Fruit fly (Drosophila melanogaster) whole organism, embryonic: ENCODE data around the gene CG9395.

ENCODE experiments used
- Atf6 ChIP-seq: fragments of 200-800 bp; sonication (Bioruptor generic); IDR thresholded peaks from 2 replicates; pipeline ENCODE4 v1.3.6; 2022; ENCODE audit warnings: missing biosample characterization, missing genetic modification characterization
- CG10366 ChIP-seq: fragments of 200-800 bp; sonication (Bioruptor generic); IDR thresholded peaks from 2 replicates; pipeline ENCODE4 v1.3.6; 2022; ENCODE audit warnings: missing biosample characterization, missing genetic modification characterization
- CG10959 ChIP-seq: fragments of 200-800 bp; sonication (Bioruptor generic); IDR thresholded peaks from 2 replicates; pipeline ENCODE4 v1.3.6; 2022; ENCODE audit warnings: missing biosample characterization, missing genetic modification characterization
- CG12236 ChIP-seq: fragments of 200-800 bp; sonication (Bioruptor generic); optimal IDR thresholded peaks from 2 replicates; lab custom pipeline; 2016; ENCODE audit warnings: missing biosample characterization, missing genetic modification characterization
- CG13775 ChIP-seq: fragments of 200-800 bp; sonication (Bioruptor generic); optimal IDR thresholded peaks from 3 replicates; lab custom pipeline; 2017; ENCODE audit warnings: missing biosample characterization, mild to moderate bottlenecking, missing genetic modification characterization
- CG14014 ChIP-seq: fragments of 200-800 bp; sonication (Bioruptor generic); IDR thresholded peaks from 2 replicates; pipeline ENCODE4 v1.3.6; 2022; ENCODE audit warnings: missing biosample characterization, missing genetic modification characterization
- CG16815 ChIP-seq: fragments of 200-800 bp; sonication (Bioruptor generic); optimal IDR thresholded peaks from 3 replicates; lab custom pipeline; 2017; ENCODE audit warnings: missing biosample characterization, mild to moderate bottlenecking, missing genetic modification characterization
- CG17186 ChIP-seq: fragments of 200-800 bp; sonication (Bioruptor generic); optimal IDR thresholded peaks from 3 replicates; lab custom pipeline; 2017; ENCODE audit warnings: missing biosample characterization, missing genetic modification reagents, missing genetic modification characterization
- CG17802 ChIP-seq: fragments of 200-800 bp; sonication (Bioruptor generic); optimal IDR thresholded peaks from 2 replicates; lab custom pipeline; 2018; ENCODE audit warnings: missing biosample characterization, mild to moderate bottlenecking, missing genetic modification characterization, moderate library complexity
- CG32767 ChIP-seq: fragments of 200-800 bp; sonication (Bioruptor generic); IDR thresholded peaks from 2 replicates; pipeline ENCODE4 v1.3.6; 2022; ENCODE audit warnings: missing biosample characterization, missing genetic modification characterization
- CG33213 ChIP-seq: fragments of 200-800 bp; sonication (Bioruptor generic); optimal IDR thresholded peaks from 3 replicates; lab custom pipeline; 2016; ENCODE audit warnings: missing biosample characterization, missing genetic modification characterization
- CG34376 ChIP-seq: fragments of 200-800 bp; sonication (Bioruptor generic); optimal IDR thresholded peaks from 2 replicates; lab custom pipeline; 2018; ENCODE audit warnings: missing biosample characterization, mild to moderate bottlenecking, missing genetic modification characterization
- CG3838 ChIP-seq: fragments of 200-800 bp; sonication (Bioruptor generic); optimal IDR thresholded peaks from 3 replicates; lab custom pipeline; 2016; ENCODE audit warnings: missing biosample characterization, missing genetic modification characterization
- CG4282 ChIP-seq: fragments of 200-800 bp; sonication (Bioruptor generic); optimal IDR thresholded peaks from 2 replicates; lab custom pipeline; 2016; ENCODE audit warnings: missing biosample characterization, missing genetic modification characterization
- CG4617 ChIP-seq: fragments of 200-800 bp; sonication (Bioruptor generic); optimal IDR thresholded peaks from 3 replicates; lab custom pipeline; 2016; ENCODE audit warnings: missing biosample characterization, missing genetic modification characterization, borderline replicate concordance
- CG6272 ChIP-seq: fragments of 200-800 bp; sonication (Bioruptor generic); IDR thresholded peaks from 2 replicates; pipeline ENCODE4 v1.3.6; 2022; ENCODE audit warnings: missing biosample characterization, missing genetic modification characterization
- CG9437 ChIP-seq: fragments of 200-800 bp; sonication (Bioruptor generic); optimal IDR thresholded peaks from 2 replicates; lab custom pipeline; 2018; ENCODE audit warnings: missing biosample characterization, mild to moderate bottlenecking, missing genetic modification characterization
- CG9797 ChIP-seq: fragments of 200-800 bp; sonication (Bioruptor generic); optimal IDR thresholded peaks from 3 replicates; lab custom pipeline; 2018; ENCODE audit warnings: missing biosample characterization, mild to moderate bottlenecking, missing genetic modification characterization
- CG9817 ChIP-seq: fragments of 200-800 bp; sonication (Bioruptor generic); optimal IDR thresholded peaks from 2 replicates; lab custom pipeline; 2018; ENCODE audit warnings: missing biosample characterization, mild to moderate bottlenecking, missing genetic modification characterization, moderate library complexity
- Dad ChIP-seq: fragments of 200-800 bp; sonication (Bioruptor generic); optimal IDR thresholded peaks from 3 replicates; lab custom pipeline; 2016; ENCODE audit warnings: missing biosample characterization, missing genetic modification characterization
- Dip3 ChIP-seq: fragments of 200-800 bp; sonication (Bioruptor generic); optimal IDR thresholded peaks from 3 replicates; lab custom pipeline; 2016; ENCODE audit warnings: missing biosample characterization, missing genetic modification characterization
- Dp ChIP-seq: fragments of 200-800 bp; sonication (Bioruptor generic); optimal IDR thresholded peaks from 2 replicates; lab custom pipeline; 2018; ENCODE audit warnings: missing biosample characterization, mild to moderate bottlenecking, missing genetic modification characterization, moderate library complexity
- Dref ChIP-seq: fragments of 200-800 bp; sonication (Bioruptor generic); IDR thresholded peaks from 2 replicates; pipeline ENCODE4 v1.3.6; 2022; ENCODE audit warnings: missing biosample characterization, missing genetic modification characterization
- Gsc ChIP-seq: fragments of 200-800 bp; sonication (Bioruptor generic); IDR thresholded peaks from 2 replicates; pipeline ENCODE4 v1.3.6; 2022; ENCODE audit warnings: missing biosample characterization, missing genetic modification characterization
- Gug ChIP-seq: fragments of 200-800 bp; sonication (Bioruptor generic); IDR thresholded peaks from 4 replicates; pipeline ENCODE4 v1.3.6; 2022; ENCODE audit warnings: missing biosample characterization, missing genetic modification characterization
- HHEX ChIP-seq: fragments of 200-800 bp; sonication (Bioruptor generic); optimal IDR thresholded peaks from 3 replicates; lab custom pipeline; 2017; ENCODE audit warnings: missing biosample characterization, mild to moderate bottlenecking, missing genetic modification characterization, missing genetic modification reagents
- Lhr ChIP-seq: fragments of 200-800 bp; sonication (Bioruptor generic); optimal IDR thresholded peaks from 3 replicates; lab custom pipeline; 2017; ENCODE audit warnings: mild to moderate bottlenecking, missing biosample characterization, missing genetic modification reagents, missing genetic modification characterization
- Med ChIP-seq: fragments of 200-800 bp; sonication (Bioruptor generic); peaks from one replicate; lab custom pipeline; 2016; ENCODE audit warnings: missing biosample characterization, missing genetic modification characterization, mild to moderate bottlenecking, inconsistent platforms, moderate library complexity
- Myb ChIP-seq: fragments of 200-800 bp; sonication (Bioruptor generic); optimal IDR thresholded peaks from 2 replicates; lab custom pipeline; 2016; ENCODE audit warnings: missing biosample characterization, missing genetic modification characterization
- NFAT ChIP-seq: fragments of 200-800 bp; sonication (Bioruptor generic); IDR thresholded peaks from 2 replicates; pipeline ENCODE4 v1.3.6; 2022; ENCODE audit warnings: missing biosample characterization, missing genetic modification characterization
- Sin3A ChIP-seq: fragments of >200 bp; optimal IDR thresholded peaks from 2 replicates; lab custom pipeline; 2018
- Sox102F ChIP-seq: fragments of 200-800 bp; sonication (Bioruptor generic); optimal IDR thresholded peaks from 2 replicates; lab custom pipeline; 2018; ENCODE audit warnings: missing biosample characterization, mild to moderate bottlenecking, missing genetic modification characterization, moderate library complexity
- Stat92E ChIP-seq, 3 experiments: fragments of >200 bp in 2 of 3; fragments of 200-800 bp in 1 of 3; sonication (Bioruptor generic) in 1 of 3; optimal IDR thresholded peaks; 2 replicates each; lab custom pipeline; 2017 to 2019; ENCODE audit warnings: missing biosample characterization in 3 of 3, missing genetic modification characterization in 3 of 3, mild to moderate bottlenecking in 1 of 3, moderate library complexity in 1 of 3
- bigmax ChIP-seq: fragments of 200-800 bp; sonication (Bioruptor generic); optimal IDR thresholded peaks from 2 replicates; lab custom pipeline; 2018; ENCODE audit warnings: missing biosample characterization, mild to moderate bottlenecking, missing genetic modification characterization
- br ChIP-seq: fragments of >200 bp; optimal IDR thresholded peaks from 2 replicates; lab custom pipeline; 2017
- chm ChIP-seq: fragments of 200-800 bp; sonication (Bioruptor generic); IDR thresholded peaks from 2 replicates; pipeline ENCODE4 v1.3.6; 2022; ENCODE audit warnings: missing biosample characterization, missing genetic modification characterization
- eve ChIP-seq, 2 experiments: fragments of >200 bp; optimal IDR thresholded peaks; 2 replicates each; lab custom pipeline; 2017; ENCODE audit warnings: missing biosample characterization in 2 of 2, missing genetic modification characterization in 2 of 2
- fd64A ChIP-seq: fragments of 200-800 bp; sonication (Bioruptor generic); optimal IDR thresholded peaks from 3 replicates; lab custom pipeline; 2018; ENCODE audit warnings: missing biosample characterization, mild to moderate bottlenecking, missing genetic modification characterization
- grn ChIP-seq: fragments of 200-800 bp; sonication (Bioruptor generic); optimal IDR thresholded peaks from 3 replicates; lab custom pipeline; 2017; ENCODE audit warnings: missing biosample characterization, missing genetic modification characterization
- her ChIP-seq: fragments of 200-800 bp; sonication (Bioruptor generic); optimal IDR thresholded peaks from 2 replicates; lab custom pipeline; 2016; ENCODE audit warnings: missing biosample characterization, missing genetic modification characterization
- inv ChIP-seq: fragments of 200-800 bp; sonication (Bioruptor generic); IDR thresholded peaks from 2 replicates; pipeline ENCODE4 v1.3.6; 2022; ENCODE audit warnings: missing biosample characterization, missing genetic modification characterization; ENCODE audit not compliant: partially characterized antibody
- kah ChIP-seq: fragments of 200-800 bp; sonication (Bioruptor generic); optimal IDR thresholded peaks from 2 replicates; lab custom pipeline; 2018; ENCODE audit warnings: missing biosample characterization, mild to moderate bottlenecking, missing genetic modification characterization
- nerfin-1 ChIP-seq: fragments of 200-800 bp; sonication (Bioruptor generic); optimal IDR thresholded peaks from 3 replicates; lab custom pipeline; 2019; ENCODE audit warnings: missing biosample characterization, mild to moderate bottlenecking, missing genetic modification characterization, moderate library complexity
- p53 ChIP-seq: fragments of 200-800 bp; sonication (Bioruptor generic); optimal IDR thresholded peaks from 2 replicates; lab custom pipeline; 2016; ENCODE audit warnings: missing biosample characterization, missing genetic modification characterization
- pb ChIP-seq: fragments of 200-800 bp; sonication (Bioruptor generic); optimal IDR thresholded peaks from 3 replicates; lab custom pipeline; 2016; ENCODE audit warnings: missing biosample characterization, missing genetic modification characterization
- shn ChIP-seq: fragments of 200-800 bp; sonication (Bioruptor generic); optimal IDR thresholded peaks from 3 replicates; lab custom pipeline; 2016; ENCODE audit warnings: missing biosample characterization, missing genetic modification characterization
- sisA ChIP-seq: fragments of 200-800 bp; sonication (Bioruptor generic); IDR thresholded peaks from 2 replicates; pipeline ENCODE4 v1.3.6; 2022; ENCODE audit warnings: missing biosample characterization, missing genetic modification characterization
- tap ChIP-seq: fragments of 200-800 bp; optimal IDR thresholded peaks from 3 replicates; lab custom pipeline; 2019; ENCODE audit warnings: missing biosample characterization, mild to moderate bottlenecking, missing genetic modification characterization, moderate library complexity
- toy ChIP-seq: fragments of 200-800 bp; sonication (Bioruptor generic); IDR thresholded peaks from 2 replicates; pipeline ENCODE4 v1.3.6; 2022; ENCODE audit warnings: missing biosample characterization, missing genetic modification characterization
- tup ChIP-seq: fragments of 200-800 bp; sonication (Bioruptor generic); optimal IDR thresholded peaks from 2 replicates; lab custom pipeline; 2016; ENCODE audit warnings: missing biosample characterization, mild to moderate bottlenecking, missing genetic modification characterization, moderate library complexity
- twi ChIP-seq: fragments of 200-800 bp; optimal IDR thresholded peaks from 2 replicates; lab custom pipeline; 2019; ENCODE audit warnings: missing biosample characterization, mild to moderate bottlenecking, missing genetic modification characterization, moderate library complexity
- zfh1 ChIP-seq: fragments of 200-800 bp; sonication (Bioruptor generic); IDR thresholded peaks from 3 replicates; pipeline ENCODE4 v1.3.6; 2022; ENCODE audit warnings: missing biosample characterization, missing genetic modification characterization

The CG9395 gene

dm6 chr2L:13378488-13378964, 23.7 kb upstream of the CG9395 start, which contains the start of the genes CG9302 and beta'COP (continued):
- peak; percentile 49 for TF ChIP-seq nerfin-1 (tag; lab: Kevin White, UChicago)
- TF ChIP-seq CG12236 (GFP tag; lab: Kevin White, UChicago), result no peak
- peak; percentile 7 for TF ChIP-seq kah (GFP tag; lab: Kevin White, UChicago)
- TF ChIP-seq CG17186 (GFP tag; lab: Kevin White, UChicago), result peak; percentile 9
- peak; percentile 65 for TF ChIP-seq twi (tag; lab: Kevin White, UChicago)
- TF ChIP-seq Lhr, result peak; percentile 14
- peak; percentile 60 for TF ChIP-seq CG9437 (GFP tag; lab: Kevin White, UChicago)
- no peak for TF ChIP-seq Sox102F (GFP tag; lab: Kevin White, UChicago)
- no peak for TF ChIP-seq Myb
- TF ChIP-seq chm, result no peak
- no peak for TF ChIP-seq CG4282
- TF ChIP-seq br (lab: Kevin White, UChicago), result no peak
- peak in 1 of 3 experiments; percentile 58 for TF ChIP-seq Stat92E (GFP tag; optimal IDR thresholded peaks at IDR 0.05; lab: Kevin White, UChicago)
- peak; percentile 16 for TF ChIP-seq CG17802 (tag; lab: Kevin White, UChicago)
- no peak for TF ChIP-seq fd64A (GFP tag; lab: Kevin White, UChicago)
- TF ChIP-seq Atf6, result no peak
- peak; percentile 65 for TF ChIP-seq CG16815 (GFP tag; lab: Kevin White, UChicago)
- TF ChIP-seq CG3838 (GFP tag; lab: Kevin White, UChicago), result no peak
- no peak for TF ChIP-seq toy (GFP tag; lab: Robert Waterston, UW)
- TF ChIP-seq CG34376 (GFP tag; lab: Kevin White, UChicago), result no peak
- TF ChIP-seq grn (GFP tag; lab: Kevin White, UChicago), result no peak
- peak; percentile 9 for TF ChIP-seq shn
- no peak for TF ChIP-seq tap
- TF ChIP-seq p53 (GFP tag; lab: Kevin White, UChicago), result peak; percentile 1
- peak; percentile 5 for TF ChIP-seq Dp
- TF ChIP-seq sisA (GFP tag; lab: Robert Waterston, UW), result peak; percentile 58
- no peak for TF ChIP-seq CG10959 (GFP tag; lab: Robert Waterston, UW)
- TF ChIP-seq NFAT (GFP tag; lab: Robert Waterston, UW), result no peak
- peak; percentile 75 for TF ChIP-seq CG9817 (tag; lab: Kevin White, UChicago)
- peak; percentile 83 for TF ChIP-seq Sin3A
- peak; percentile 58; the same call in 1 of the 2 replicates for TF ChIP-seq CG6272
- TF ChIP-seq Dref (GFP tag; lab: Robert Waterston, UW), result peak; percentile 68
- TF ChIP-seq CG33213 (GFP tag; lab: Kevin White, UChicago), result peak; percentile 14
- peak; percentile 41; the same call in 1 of the 2 replicates for TF ChIP-seq CG10366 (GFP tag; lab: Robert Waterston, UW)
- peak; percentile 31 for TF ChIP-seq bigmax (GFP tag; lab: Kevin White, UChicago)
- no peak for TF ChIP-seq eve (GFP tag; optimal IDR thresholded peaks at IDR 0.05; lab: Kevin White, UChicago)
- TF ChIP-seq her (GFP tag; lab: Kevin White, UChicago), result no peak
- no peak for TF ChIP-seq pb (GFP tag; lab: Kevin White, UChicago)
- TF ChIP-seq inv (GFP tag; lab: Robert Waterston, UW), result peak; percentile 68
- peak; percentile 32 for TF ChIP-seq CG9797 (GFP tag; lab: Kevin White, UChicago)
- peak; percentile 14 for TF ChIP-seq Dad (GFP tag; lab: Kevin White, UChicago)
- peak; percentile 83 for TF ChIP-seq CG13775
- TF ChIP-seq Gsc (GFP tag; lab: Robert Waterston, UW), result no peak
- TF ChIP-seq CG4617, result peak; percentile 50
- TF ChIP-seq HHEX, result peak; percentile 54
- TF ChIP-seq CG14014, result no peak; the same call in 1 of the 2 replicates
- TF ChIP-seq Dip3 (GFP tag; lab: Kevin White, UChicago), result peak; percentile 37
- TF ChIP-seq zfh1 (GFP tag; lab: Robert Waterston, UW), result peak; percentile 60; the same call in 1 of the 3 replicates
- TF ChIP-seq Med, result peak; percentile 84
- peak; percentile 1 for TF ChIP-seq tup
- peak; percentile 49; the same call in 1 of the 4 replicates for TF ChIP-seq Gug (GFP tag; lab: Robert Waterston, UW)
- 0 out of 2 replicates have a peak, but pooled peaks have one; percentile 39 for TF ChIP-seq CG32767 (GFP tag; lab: Robert Waterston, UW)
